Fruit fly (Drosophila melanogaster) whole organism, embryonic: ENCODE measurements around the gene CG14667.

Experiments
- Atf6 ChIP-seq: fragments of 200-800 bp; sonication (Bioruptor generic); IDR thresholded peaks from 2 replicates; pipeline ENCODE4 v1.3.6; 2022; ENCODE audit warnings: missing biosample characterization, missing genetic modification characterization
- CG13287 ChIP-seq: fragments of 200-800 bp; sonication (Bioruptor generic); IDR thresholded peaks from 2 replicates; pipeline ENCODE4 v1.3.6; 2022; ENCODE audit warnings: missing biosample characterization, missing genetic modification characterization; ENCODE audit not compliant: partially characterized antibody
- CG14050 ChIP-seq: fragments of 200-800 bp; sonication (Bioruptor generic); IDR thresholded peaks from 3 replicates; pipeline ENCODE4 v1.3.6; 2022; ENCODE audit warnings: missing biosample characterization, missing genetic modification characterization
- CG14710 ChIP-seq: fragments of 200-800 bp; sonication (Bioruptor generic); optimal IDR thresholded peaks from 3 replicates; lab custom pipeline; 2019; ENCODE audit warnings: missing biosample characterization, mild to moderate bottlenecking, missing genetic modification characterization, moderate library complexity
- CG15601 ChIP-seq: fragments of 200-800 bp; sonication (Bioruptor generic); optimal IDR thresholded peaks from 3 replicates; lab custom pipeline; 2019; ENCODE audit warnings: missing biosample characterization, mild to moderate bottlenecking, missing genetic modification characterization, moderate library complexity
- CG18619 ChIP-seq: fragments of 200-800 bp; sonication (Bioruptor generic); optimal IDR thresholded peaks from 3 replicates; lab custom pipeline; 2017; ENCODE audit warnings: missing biosample characterization, mild to moderate bottlenecking, missing genetic modification characterization
- Gug ChIP-seq: fragments of 200-800 bp; sonication (Bioruptor generic); IDR thresholded peaks from 4 replicates; pipeline ENCODE4 v1.3.6; 2022; ENCODE audit warnings: missing biosample characterization, missing genetic modification characterization
- Sry-δ ChIP-seq: fragments of 200-800 bp; sonication (Bioruptor generic); optimal IDR thresholded peaks from 2 replicates; lab custom pipeline; 2016; ENCODE audit warnings: missing biosample characterization, missing genetic modification characterization
- eve ChIP-seq, 2 experiments: fragments of >200 bp; optimal IDR thresholded peaks; 2 replicates each; lab custom pipeline; 2017; ENCODE audit warnings: missing biosample characterization in 2 of 2, missing genetic modification characterization in 2 of 2
- inv ChIP-seq: fragments of 200-800 bp; sonication (Bioruptor generic); IDR thresholded peaks from 2 replicates; pipeline ENCODE4 v1.3.6; 2022; ENCODE audit warnings: missing biosample characterization, missing genetic modification characterization; ENCODE audit not compliant: partially characterized antibody
- lola ChIP-seq, 3 experiments: fragments of >200 bp in 2 of 3; fragments of 200-800 bp in 1 of 3; sonication (Bioruptor generic) in 1 of 3; optimal IDR thresholded peaks; 2 replicates each; lab custom pipeline; 2017 to 2019; ENCODE audit warnings: missing biosample characterization in 3 of 3, missing genetic modification characterization in 3 of 3, mild to moderate bottlenecking in 1 of 3, moderate library complexity in 1 of 3
- tna ChIP-seq: fragments of 200-800 bp; sonication (Bioruptor generic); IDR thresholded peaks from 2 replicates; pipeline ENCODE4 v1.3.6; 2022; ENCODE audit warnings: missing biosample characterization, missing genetic modification characterization; ENCODE audit not compliant: partially characterized antibody
- usp ChIP-seq: fragments of >200 bp; optimal IDR thresholded peaks from 2 replicates; lab custom pipeline; 2017; ENCODE audit warnings: missing biosample characterization, missing genetic modification characterization

DNA sequence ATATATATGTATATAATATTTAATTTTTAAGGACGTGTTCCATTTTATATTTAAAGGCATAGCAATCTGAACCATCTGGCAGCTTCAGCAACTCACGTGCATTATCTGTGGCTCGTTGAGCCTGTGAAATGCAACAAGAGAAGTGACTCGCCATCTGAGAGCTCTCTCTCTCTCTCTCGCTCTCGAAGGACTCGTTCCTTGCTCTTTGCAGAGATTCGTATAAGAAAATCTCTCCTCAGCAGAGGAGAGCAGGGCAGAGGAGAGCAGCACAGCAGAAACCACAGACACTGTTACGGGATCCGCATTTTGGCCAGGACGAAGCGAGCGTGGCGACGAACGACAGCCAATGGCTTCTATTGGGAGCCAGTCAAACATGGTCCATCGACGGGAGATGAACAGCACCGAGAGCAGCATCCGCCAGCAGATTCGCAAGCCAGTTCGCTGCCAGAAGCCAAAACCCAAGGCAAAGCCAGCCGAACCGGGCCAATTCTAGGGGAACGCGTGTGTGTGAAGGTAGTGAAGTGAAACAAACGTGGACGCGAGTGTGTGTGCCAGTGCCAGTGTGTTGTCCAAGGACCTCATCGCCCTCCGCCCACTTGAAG lies 39.4 kb downstream of the CG14667 start, which contains the start of gene CG14669:
- TF ChIP-seq Sry-δ: no peak
- no peak for TF ChIP-seq lola (GFP tag; optimal IDR thresholded peaks at IDR 0.05; lab: Kevin White, UChicago)
- no peak for TF ChIP-seq usp (GFP tag; lab: Kevin White, UChicago)
- no peak for TF ChIP-seq inv (GFP tag; lab: Robert Waterston, UW)
- TF ChIP-seq tna (GFP tag; lab: Robert Waterston, UW): no peak
- no peak for TF ChIP-seq Atf6 (GFP tag; lab: Robert Waterston, UW)
- no peak for TF ChIP-seq Gug (GFP tag; lab: Robert Waterston, UW)
- TF ChIP-seq CG14050 (GFP tag; lab: Robert Waterston, UW): no peak
- TF ChIP-seq CG18619 (GFP tag; lab: Kevin White, UChicago): no peak
- TF ChIP-seq CG14710: no peak
- no peak for TF ChIP-seq CG15601 (tag; lab: Kevin White, UChicago)
- TF ChIP-seq CG13287: no peak
- no peak for TF ChIP-seq eve (GFP tag; optimal IDR thresholded peaks at IDR 0.05; lab: Kevin White, UChicago)
